Fruit fly (Drosophila melanogaster) Kc167 (cell line): Measurements from ENCODE around the gene Hus1-like.

Experiments used
- Myc ChIP-seq: fragments of >200 bp; optimal IDR thresholded peaks from 2 replicates; lab custom pipeline; 2017; ENCODE audit warnings: missing external identifiers
- Sin3A ChIP-seq: fragments of >200 bp; optimal IDR thresholded peaks from 2 replicates; lab custom pipeline; 2018; ENCODE audit warnings: missing external identifiers
- h ChIP-seq: fragments of >200 bp; optimal IDR thresholded peaks from 3 replicates; lab custom pipeline; 2018; ENCODE audit warnings: missing external identifiers
- insv ChIP-seq: fragments of >200 bp; optimal IDR thresholded peaks from 3 replicates; lab custom pipeline; 2018; ENCODE audit warnings: missing external identifiers
- psq ChIP-seq: fragments of >200 bp; optimal IDR thresholded peaks from 2 replicates; lab custom pipeline; 2017; ENCODE audit warnings: missing external identifiers
- ttk ChIP-seq: sonication (Bioruptor generic); optimal IDR thresholded peaks from 2 replicates; lab custom pipeline; 2017; ENCODE audit warnings: missing external identifiers

Gene Hus1-like

DNA sequence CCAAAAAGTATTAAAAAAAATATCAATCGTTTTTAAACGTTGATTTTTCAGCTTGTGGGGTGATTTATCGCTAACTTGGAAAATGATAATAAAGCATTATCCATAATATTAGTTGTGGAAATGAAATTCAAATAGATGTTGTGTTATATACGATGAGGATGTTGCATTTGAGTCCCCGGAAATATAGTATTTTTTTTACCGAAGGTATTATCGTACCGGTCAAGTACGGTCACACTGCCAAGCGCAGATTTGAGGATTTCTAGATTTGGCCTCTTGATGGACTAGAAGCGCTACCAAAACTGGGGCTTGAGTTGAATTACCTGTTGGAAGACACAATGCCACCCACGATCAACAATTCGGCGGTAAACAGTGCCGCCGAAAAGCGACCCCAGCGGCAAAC, 36.5 kb downstream of the Hus1-like start:
- TF ChIP-seq Sin3A (no peak), psq (lab: Kevin White, UChicago) (no peak), h (lab: Kevin White, UChicago) (no peak), ttk (lab: Kevin White, UChicago) (no peak), Myc (lab: Kevin White, UChicago) (no peak), insv (no peak)

DNA sequence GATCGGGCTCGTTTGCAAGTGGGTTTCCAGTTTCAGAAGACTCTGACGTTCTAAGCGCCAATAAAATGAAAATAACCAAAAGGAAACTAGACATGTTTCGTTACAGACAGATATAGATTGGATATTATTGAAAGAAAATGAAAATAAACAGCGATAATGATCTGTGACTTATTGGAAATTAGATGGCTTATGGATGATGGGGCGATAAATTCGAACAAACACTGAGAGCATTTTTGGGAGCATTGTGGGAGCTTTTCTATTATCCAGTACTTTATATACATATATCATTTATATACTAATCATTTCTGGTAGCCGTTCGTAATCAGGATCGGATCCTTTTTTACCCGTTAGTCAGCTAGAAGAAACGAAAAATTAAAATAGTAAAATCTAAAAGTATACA, 36.9 kb downstream of the Hus1-like start, which contains the start of gene CG44088:
TSS of gene CG44088 (minus strand) at position 101 of the 400 bp plus-strand sequence.
- TF ChIP-seq ttk (lab: Kevin White, UChicago), result no peak
- TF ChIP-seq h (lab: Kevin White, UChicago), result no peak
- TF ChIP-seq psq (lab: Kevin White, UChicago), result no peak
- no peak for TF ChIP-seq Sin3A
- TF ChIP-seq Myc (lab: Kevin White, UChicago), result no peak
- TF ChIP-seq insv, result no peak

DNA sequence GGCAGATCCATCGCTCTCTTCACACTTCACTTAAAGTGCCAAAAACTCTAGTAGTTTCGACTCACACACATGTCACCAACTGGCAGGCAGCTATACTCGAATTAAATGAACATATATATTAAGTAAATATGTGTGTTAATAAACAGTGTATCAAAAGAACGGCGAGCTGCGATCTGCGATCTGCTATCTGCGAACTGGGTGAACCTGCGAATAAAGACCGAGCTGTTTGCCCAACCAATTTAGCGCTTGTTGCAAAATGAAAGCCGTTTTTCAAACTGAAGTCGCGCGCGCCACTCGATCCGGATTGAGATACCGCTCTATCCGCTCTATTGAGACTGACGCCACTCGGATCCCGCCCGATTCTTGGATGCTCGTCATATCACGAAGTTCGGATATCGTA, 38.8 kb downstream of the Hus1-like start, which contains the start of gene CG44098:
TSS of gene CG44098 (minus strand) at position 101 of the 400 bp plus-strand sequence.
- TF ChIP-seq ttk (lab: Kevin White, UChicago) (no peak), Sin3A (no peak), h (lab: Kevin White, UChicago) (no peak), psq (lab: Kevin White, UChicago) (no peak), insv (no peak), Myc (lab: Kevin White, UChicago) (no peak)

DNA sequence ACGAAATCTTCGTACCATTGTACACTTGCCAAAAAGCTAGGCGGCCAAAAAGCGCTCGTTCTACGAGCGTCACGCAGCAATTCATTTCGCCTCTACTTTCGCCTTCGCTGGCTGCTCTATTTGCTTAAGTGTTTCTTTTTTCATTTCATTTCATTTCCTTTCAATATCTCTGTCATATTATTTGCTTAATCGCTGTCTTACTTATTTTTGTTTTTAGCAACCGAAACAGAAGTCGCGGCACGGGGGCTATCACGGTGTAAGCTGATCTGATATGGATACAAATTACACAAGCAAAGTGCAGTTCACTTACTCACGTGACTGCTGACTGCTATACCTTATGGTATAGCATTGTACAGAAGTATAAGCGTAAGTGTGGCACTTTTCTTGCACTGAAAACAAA, 40.6 kb downstream of the Hus1-like start:
- TF ChIP-seq Myc (lab: Kevin White, UChicago) (no peak), Sin3A (no peak), h (lab: Kevin White, UChicago) (no peak), ttk (lab: Kevin White, UChicago) (no peak), psq (lab: Kevin White, UChicago) (no peak)

DNA sequence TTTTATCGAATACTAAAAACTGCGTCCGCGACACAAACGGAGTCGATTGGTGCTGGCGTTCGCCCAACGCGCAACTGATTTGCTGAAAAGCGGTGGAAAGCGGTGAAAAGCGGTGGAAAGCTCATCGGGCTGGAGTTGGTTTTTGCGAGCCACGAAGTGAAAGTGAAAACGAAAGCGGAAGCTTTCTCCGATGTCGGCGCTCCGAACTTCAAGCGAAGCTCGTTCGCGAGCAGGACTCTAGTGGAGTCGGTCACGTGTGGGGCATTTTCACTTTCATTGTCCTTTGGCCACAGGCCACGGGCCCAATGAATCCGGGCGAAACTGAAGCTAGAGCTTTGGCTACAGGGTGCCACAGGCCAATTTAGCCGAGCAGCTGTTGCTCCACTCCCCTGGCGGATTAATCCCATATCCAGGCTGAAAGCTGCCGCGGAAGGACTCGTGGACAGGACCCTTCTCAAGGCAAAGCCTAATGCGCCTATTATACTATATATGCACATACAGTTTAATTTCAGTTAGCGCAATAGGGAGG, 43.1 kb downstream of the Hus1-like start:
- TF ChIP-seq ttk (lab: Kevin White, UChicago) (no peak), insv (no peak), h (lab: Kevin White, UChicago) (no peak), psq (lab: Kevin White, UChicago) (no peak), Myc (lab: Kevin White, UChicago) (no peak), Sin3A (no peak)

DNA sequence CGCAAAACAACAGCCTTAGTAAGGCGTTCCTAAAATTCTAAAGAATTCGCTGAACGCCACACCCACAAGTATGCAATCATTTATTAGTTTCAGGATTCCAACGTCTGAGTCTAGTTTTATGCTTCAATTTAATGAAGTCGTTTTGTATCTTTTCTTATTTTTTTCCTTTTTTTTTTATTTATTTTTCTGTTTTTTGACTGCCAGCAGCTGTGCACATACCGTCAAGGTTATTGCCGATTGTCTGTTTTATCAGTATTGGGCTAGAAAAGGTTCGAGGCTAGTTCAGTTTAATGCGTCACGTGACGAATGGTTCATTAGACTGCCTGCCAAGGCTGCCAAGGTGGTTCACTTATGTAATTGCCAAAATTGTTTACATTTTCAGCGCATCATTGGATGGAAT, 50.5 kb downstream of the Hus1-like start:
- TF ChIP-seq insv (no peak), Myc (lab: Kevin White, UChicago) (no peak), Sin3A (no peak), ttk (lab: Kevin White, UChicago) (no peak), h (lab: Kevin White, UChicago) (no peak), psq (lab: Kevin White, UChicago) (no peak)
